Worm (Caenorhabditis elegans): ENCODE data around the gene Y50E8A.11.
A peak's percentile ranks its signal among the peaks of the same experiment; 100 is the strongest.

Gene Y50E8A.11

DNA sequence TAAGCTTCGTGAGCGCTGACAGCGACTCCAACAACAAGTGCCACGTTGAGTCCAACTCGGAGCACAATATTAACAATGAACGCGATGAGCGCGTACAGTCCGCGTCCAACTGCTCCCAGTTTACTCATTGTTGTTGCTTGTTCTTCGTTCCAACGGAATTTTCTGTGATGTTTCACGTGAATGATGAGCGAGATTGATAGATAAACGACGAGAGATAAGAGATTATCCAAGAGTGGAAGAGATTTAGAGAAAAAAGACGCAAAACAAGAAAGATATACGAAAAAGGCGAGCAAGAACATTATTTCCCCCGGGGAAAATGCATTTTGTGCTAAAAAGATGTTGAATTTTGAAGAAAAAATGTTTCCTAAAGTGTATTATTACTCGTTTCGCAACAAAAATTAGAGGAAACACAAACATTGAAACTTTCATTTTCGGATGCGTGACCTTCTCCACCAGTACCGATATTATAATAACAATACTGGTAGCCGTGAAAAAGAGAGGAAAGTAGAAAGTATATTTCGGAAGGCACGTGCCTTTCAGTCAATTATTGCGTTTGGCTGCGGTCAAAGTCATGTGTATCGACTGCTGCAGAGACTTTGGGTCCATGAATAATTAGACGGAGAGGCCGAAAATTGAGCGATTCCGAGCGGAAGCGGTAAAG is 50.4 kb downstream of the Y50E8A.11 start:
- TF ChIP-seq elt-3 (tag; optimal IDR thresholded peaks at IDR 0.05): peak; percentile 38
- TF ChIP-seq unc-120 (tag; optimal IDR thresholded peaks at IDR 0.05; ENCODE audit: poor library complexity, severe bottlenecking): peak; percentile 38
- TF ChIP-seq bed-3 (GFP tag; optimal IDR thresholded peaks at IDR 0.05): no peak
- TF ChIP-seq M03D4.4 (tag; optimal IDR thresholded peaks at IDR 0.05): no peak
- TF ChIP-seq ceh-39 (tag; optimal IDR thresholded peaks at IDR 0.05): no peak
- TF ChIP-seq unc-62 (GFP tag; optimal IDR thresholded peaks at IDR 0.05): peak; percentile 18
- TF ChIP-seq flh-1 (GFP tag; optimal IDR thresholded peaks at IDR 0.05): no peak
- no peak for TF ChIP-seq mep-1 (tag; optimal IDR thresholded peaks at IDR 0.05)
- TF ChIP-seq lin-32 (GFP tag; optimal IDR thresholded peaks at IDR 0.05): no peak
- peak; percentile 58 for TF ChIP-seq elt-1 (tag; optimal IDR thresholded peaks at IDR 0.05; ENCODE audit: borderline replicate concordance, insufficient read depth)

Measured in whole organism, mixed stage, embryonic.